Worm (Caenorhabditis elegans): ENCODE measurements around the gene srh-38.

ce11 chrV:2872947-2873346 lies 49.5 kb downstream of the srh-38 start:
- TF ChIP-seq hsf-1 (GFP tag; IDR thresholded peaks at IDR 0.05) (no peak), attf-3 (GFP tag; conservative IDR thresholded peaks at IDR 0.05) (no peak), ets-4 (GFP tag; optimal IDR thresholded peaks at IDR 0.05) (no peak), mcd-1 (GFP tag; IDR thresholded peaks at IDR 0.05) (no peak), ztf-18 (tag; optimal IDR thresholded peaks at IDR 0.05) (no peak), lin-40 (tag; optimal IDR thresholded peaks at IDR 0.05) (no peak), Y79H2A.3 (GFP tag; conservative IDR thresholded peaks at IDR 0.05) (no peak), B0035.1 (tag; optimal IDR thresholded peaks at IDR 0.05) (no peak), dpl-1 (GFP tag; optimal IDR thresholded peaks at IDR 0.05) (no peak), him-1 (tag; optimal IDR thresholded peaks at IDR 0.05) (no peak), ztf-25 (GFP tag; IDR thresholded peaks at IDR 0.05) (no peak), attf-5 (GFP tag; optimal IDR thresholded peaks at IDR 0.05) (no peak), tbx-9 (tag; optimal IDR thresholded peaks at IDR 0.05; ENCODE audit: borderline replicate concordance) (no peak)
